Fruit fly (Drosophila melanogaster) whole organism, wandering third instar larva: ENCODE measurements around the gene CG34244.

Experiments
- Jra ChIP-seq: sonication (Bioruptor generic); optimal IDR thresholded peaks from 2 replicates; lab custom pipeline; 2016; ENCODE audit warnings: missing biosample characterization, missing genetic modification characterization
- Mio ChIP-seq: sonication (Bioruptor generic); optimal IDR thresholded peaks from 2 replicates; lab custom pipeline; 2016; ENCODE audit warnings: missing biosample characterization, missing genetic modification characterization
- Myc ChIP-seq: fragments of >200 bp; optimal IDR thresholded peaks from 2 replicates; lab custom pipeline; 2017
- jim ChIP-seq: fragments of 175-275, 200-325 bp; sonication (Bioruptor generic); optimal IDR thresholded peaks from 2 replicates; lab custom pipeline; 2016; ENCODE audit warnings: missing biosample characterization, mild to moderate bottlenecking, missing genetic modification characterization
- rgr ChIP-seq: fragments of 200-800 bp; sonication (Bioruptor generic); optimal IDR thresholded peaks from 3 replicates; lab custom pipeline; 2016; ENCODE audit warnings: missing biosample characterization, mild to moderate bottlenecking, missing genetic modification characterization
- sage ChIP-seq: fragments of 200-800 bp; sonication (Bioruptor generic); optimal IDR thresholded peaks from 2 replicates; lab custom pipeline; 2016; ENCODE audit warnings: missing biosample characterization, mild to moderate bottlenecking, missing genetic modification characterization

DNA sequence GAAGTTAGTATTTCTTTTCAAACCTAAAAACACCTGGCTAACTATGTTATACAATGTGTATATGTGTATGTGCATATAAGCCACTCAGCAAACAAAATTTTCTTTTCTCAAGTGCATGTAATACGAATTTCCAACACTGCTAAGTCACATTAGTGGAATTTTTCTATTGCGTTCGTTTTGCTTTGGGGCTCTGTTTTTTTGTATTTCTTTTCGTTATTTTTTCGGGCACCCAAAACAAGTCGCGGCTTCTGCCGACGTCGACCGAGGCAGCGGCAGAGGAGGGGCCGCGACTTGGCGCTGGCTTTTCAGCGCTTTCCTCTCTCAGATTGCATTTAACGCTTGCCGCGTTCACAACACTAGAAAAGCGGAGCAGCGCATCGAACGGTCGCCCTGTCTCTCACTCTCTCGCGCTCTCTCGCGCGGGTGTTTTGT lies 16.3 kb downstream of the CG34244 start:
- TF ChIP-seq Jra (GFP tag; lab: Kevin White, UChicago) (no peak), Mio (no peak), Myc (lab: Kevin White, UChicago) (no peak), jim (GFP tag; lab: Kevin White, UChicago) (no peak), rgr (GFP tag; lab: Kevin White, UChicago) (no peak), sage (GFP tag; lab: Kevin White, UChicago) (no peak)
